Worm (Caenorhabditis elegans) whole organism, early embryonic: ENCODE data around the gene fbxb-47.

Source experiments
- F13C5.2 ChIP-seq: sonication (generic microtip); optimal IDR thresholded peaks from 2 replicates; lab custom pipeline; 2017; ENCODE audit warnings: mild to moderate bottlenecking, missing genetic modification characterization, inconsistent platforms, missing compliant biosample characterization
- ama-1 ChIP-seq: fragments of 150-350 bp; optimal IDR thresholded peaks from 2 replicates; lab custom pipeline; 2014
- ceh-36 ChIP-seq: sonication (generic microtip); optimal IDR thresholded peaks from 2 replicates; lab custom pipeline; 2016; ENCODE audit warnings: missing genetic modification characterization, inconsistent platforms, missing compliant biosample characterization
- ets-7 ChIP-seq: sonication (generic microtip); optimal IDR thresholded peaks from 2 replicates; lab custom pipeline; 2016; ENCODE audit warnings: missing genotype, missing genetic modification characterization, missing compliant biosample characterization
- flt-1 ChIP-seq: fragments of 200-800 bp; sonication (Bioruptor generic); IDR thresholded peaks from 2 replicates; pipeline ENCODE4 v1.3.6; 2022; ENCODE audit warnings: missing genetic modification characterization, missing compliant biosample characterization
- scrt-1 ChIP-seq: fragments of 200-800 bp; sonication (Bioruptor generic); IDR thresholded peaks from 2 replicates; pipeline ENCODE4 v1.3.6; 2022; ENCODE audit warnings: missing genetic modification characterization, missing compliant biosample characterization
- sea-1 ChIP-seq: fragments of 200-800 bp; sonication (Bioruptor generic); conservative IDR thresholded peaks from 2 replicates; pipeline ENCODE4 v1.3.6; 2022; ENCODE audit warnings: missing genetic modification characterization, missing compliant biosample characterization
- tbx-11 ChIP-seq: fragments of 200-800 bp; sonication (Bioruptor generic); IDR thresholded peaks from 2 replicates; pipeline ENCODE4 v1.3.6; 2022; ENCODE audit warnings: missing genetic modification characterization, missing compliant biosample characterization

- no peak for TF ChIP-seq ama-1
- no peak for TF ChIP-seq ets-7
- TF ChIP-seq flt-1 (GFP tag; lab: Robert Waterston, UW): no peak
- no peak for TF ChIP-seq ceh-36 (tag; lab: Kevin White, UChicago)
- no peak for TF ChIP-seq tbx-11 (GFP tag; lab: Robert Waterston, UW)
- TF ChIP-seq sea-1: no peak
- TF ChIP-seq F13C5.2 (tag; lab: Kevin White, UChicago): no peak
- TF ChIP-seq scrt-1 (GFP tag; lab: Robert Waterston, UW): no peak
Measured at ce11 chrII:1735145-1735544, 31.9 kb upstream of the fbxb-47 start.
